Fruit fly (Drosophila melanogaster) Kc167 (cell line): ENCODE results near the gene CG14613.

Experiments
- Myc ChIP-seq: fragments of >200 bp; optimal IDR thresholded peaks from 2 replicates; lab custom pipeline; 2017; ENCODE audit warnings: missing external identifiers
- Sin3A ChIP-seq: fragments of >200 bp; optimal IDR thresholded peaks from 2 replicates; lab custom pipeline; 2018; ENCODE audit warnings: missing external identifiers
- h ChIP-seq: fragments of >200 bp; optimal IDR thresholded peaks from 3 replicates; lab custom pipeline; 2018; ENCODE audit warnings: missing external identifiers
- insv ChIP-seq: fragments of >200 bp; optimal IDR thresholded peaks from 3 replicates; lab custom pipeline; 2018; ENCODE audit warnings: missing external identifiers
- psq ChIP-seq: fragments of >200 bp; optimal IDR thresholded peaks from 2 replicates; lab custom pipeline; 2017; ENCODE audit warnings: missing external identifiers
- ttk ChIP-seq: sonication (Bioruptor generic); optimal IDR thresholded peaks from 2 replicates; lab custom pipeline; 2017; ENCODE audit warnings: missing external identifiers

The CG14613 gene

DNA sequence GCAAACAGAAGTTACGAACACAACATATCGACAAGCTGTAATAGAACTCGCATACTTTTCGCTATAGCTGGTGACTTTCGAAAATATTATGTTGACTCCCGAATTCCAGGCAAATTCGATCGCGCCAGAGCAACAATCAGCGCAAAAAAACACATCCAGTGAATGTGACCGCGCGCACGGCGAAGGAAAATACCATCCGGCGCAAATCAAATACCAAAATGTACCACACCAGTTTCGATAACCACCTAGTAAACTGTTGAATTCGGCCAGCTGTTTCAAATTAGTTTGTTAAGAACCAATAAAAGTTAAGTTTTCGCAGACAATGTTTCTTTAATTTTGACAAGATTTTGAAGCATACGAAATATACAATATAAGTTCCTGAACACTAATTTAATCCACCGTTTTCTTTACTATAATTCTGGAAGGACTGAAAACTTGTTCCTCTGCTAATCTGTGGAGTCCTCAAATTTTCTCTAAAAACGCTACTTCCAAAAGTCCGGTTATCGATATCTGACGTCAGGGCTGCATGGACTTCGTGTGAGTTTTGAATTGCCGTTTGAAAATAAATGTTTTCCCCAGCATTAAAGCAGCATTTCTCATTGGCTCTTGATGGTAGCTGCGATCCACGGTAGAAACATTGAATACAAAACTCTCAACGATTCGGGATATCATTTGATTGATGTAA lies 10.2 kb upstream of the CG14613 start, which contains the start of the genes Cp110 and CG12576:
TSS of gene Cp110 (plus strand) at position 223 of the 685 bp plus-strand sequence.
TSS of gene CG12576 (minus strand) at position 498 of the 685 bp plus-strand sequence.
- TF ChIP-seq insv (no peak), h (lab: Kevin White, UChicago) (no peak), Myc (lab: Kevin White, UChicago) (no peak), Sin3A (lab: Kevin White, UChicago) (no peak), ttk (no peak), psq (lab: Kevin White, UChicago) (no peak)

- TF ChIP-seq ttk, result no peak
- TF ChIP-seq Myc (lab: Kevin White, UChicago), result no peak
Measured at dm6 chrX:22481131-22481530, 9.3 kb upstream of the CG14613 start.

DNA sequence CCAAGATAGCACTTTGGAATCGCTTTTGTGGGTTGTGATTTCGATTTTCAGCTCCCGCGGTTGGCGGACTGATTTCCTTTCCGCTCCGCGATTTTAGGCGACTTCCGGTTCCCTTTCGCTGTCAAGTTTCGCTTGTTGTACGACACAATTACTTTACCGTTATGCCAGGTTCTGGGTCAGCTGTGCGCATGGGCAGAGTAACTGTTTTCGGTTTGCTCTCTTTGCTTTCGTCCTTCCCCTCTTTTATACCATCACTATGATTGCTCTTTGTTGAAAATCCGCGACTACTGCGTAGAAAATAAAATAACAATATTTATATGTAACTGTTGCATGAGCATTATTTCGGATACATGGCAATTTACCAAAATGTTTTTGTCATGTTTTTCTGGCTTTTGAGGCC lies 8.8 kb upstream of the CG14613 start:
- no peak for TF ChIP-seq h (lab: Kevin White, UChicago)
- no peak for TF ChIP-seq psq (lab: Kevin White, UChicago)
- no peak for TF ChIP-seq Sin3A (lab: Kevin White, UChicago)
- no peak for TF ChIP-seq ttk
- no peak for TF ChIP-seq Myc (lab: Kevin White, UChicago)
- no peak for TF ChIP-seq insv

DNA sequence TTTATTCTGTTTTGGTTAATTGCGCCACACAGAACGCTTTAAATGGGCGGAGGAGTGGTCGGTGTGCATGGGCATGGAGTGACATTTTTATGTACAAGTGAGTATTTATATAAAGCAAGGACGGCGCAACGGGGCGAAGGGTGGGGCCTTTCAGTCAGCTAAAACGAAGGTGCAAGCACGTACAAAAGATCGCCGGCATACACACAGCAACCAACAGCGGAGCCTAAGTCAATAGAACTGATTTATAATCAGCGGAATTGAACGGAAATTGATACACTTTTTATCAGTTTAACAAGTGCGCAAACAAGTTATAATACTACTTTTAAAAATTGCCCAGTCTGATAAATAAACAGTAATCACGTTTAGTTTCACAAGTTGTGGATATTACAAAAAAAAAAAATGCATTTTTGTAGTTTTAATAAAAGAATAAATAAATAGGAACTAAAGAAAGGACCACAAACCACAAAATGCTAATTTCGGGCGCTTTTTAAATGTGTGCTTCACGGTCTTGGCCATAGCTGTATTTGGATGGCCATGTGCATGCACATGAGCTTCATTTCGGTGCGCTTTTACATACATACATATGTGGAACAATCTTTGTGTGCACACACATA lies 7.5 kb upstream of the CG14613 start:
- TF ChIP-seq Sin3A (lab: Kevin White, UChicago), result no peak
- TF ChIP-seq Myc (lab: Kevin White, UChicago), result no peak
- no peak for TF ChIP-seq insv
- TF ChIP-seq ttk, result no peak
- no peak for TF ChIP-seq psq (lab: Kevin White, UChicago)
- no peak for TF ChIP-seq h (lab: Kevin White, UChicago)

DNA sequence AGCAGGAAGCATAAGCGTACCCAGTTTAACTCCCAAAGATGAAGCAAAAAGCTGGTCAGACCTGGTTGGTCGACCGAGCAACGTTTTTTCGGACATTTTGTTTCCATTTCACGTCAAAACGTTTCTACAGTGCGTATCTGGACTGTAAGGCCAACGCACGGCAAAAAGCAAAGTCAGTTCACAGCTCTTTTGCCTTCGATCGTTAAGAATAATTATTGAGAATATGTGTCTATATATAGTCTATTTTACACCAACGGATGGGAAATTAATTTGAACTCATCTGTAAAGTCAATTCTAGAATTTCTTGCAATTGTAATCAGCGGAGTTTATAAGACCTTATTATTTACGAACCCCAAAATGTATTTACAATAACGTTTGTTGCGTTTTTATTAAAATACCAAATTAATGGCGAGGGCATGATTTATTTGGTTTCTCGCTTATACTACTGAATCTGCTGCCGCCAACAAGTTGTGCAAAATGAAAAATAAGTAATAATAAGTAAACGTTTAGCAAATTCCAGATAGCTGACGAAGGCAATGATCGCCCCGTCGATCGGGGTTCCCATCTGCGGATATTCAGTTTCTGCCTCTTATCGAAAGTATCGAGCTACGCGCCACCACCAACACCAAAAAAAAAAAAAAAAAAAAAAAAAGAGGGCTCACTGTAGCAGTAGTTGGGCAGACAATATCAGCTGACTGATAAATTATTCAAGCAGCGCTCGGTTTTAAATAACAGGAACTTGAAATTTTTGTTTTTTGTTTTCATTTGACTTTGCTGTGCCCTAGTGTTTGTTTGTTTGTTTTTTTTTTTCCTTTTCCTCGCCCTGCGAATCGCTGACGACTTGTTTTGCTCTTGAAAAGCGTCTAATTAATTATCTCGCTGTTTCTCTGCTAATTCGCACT lies 6.1 kb upstream of the CG14613 start:
- no peak for TF ChIP-seq h (lab: Kevin White, UChicago)
- no peak for TF ChIP-seq Myc (lab: Kevin White, UChicago)
- no peak for TF ChIP-seq Sin3A (lab: Kevin White, UChicago)
- no peak for TF ChIP-seq ttk
- TF ChIP-seq insv, result no peak
- no peak for TF ChIP-seq psq (lab: Kevin White, UChicago)

DNA sequence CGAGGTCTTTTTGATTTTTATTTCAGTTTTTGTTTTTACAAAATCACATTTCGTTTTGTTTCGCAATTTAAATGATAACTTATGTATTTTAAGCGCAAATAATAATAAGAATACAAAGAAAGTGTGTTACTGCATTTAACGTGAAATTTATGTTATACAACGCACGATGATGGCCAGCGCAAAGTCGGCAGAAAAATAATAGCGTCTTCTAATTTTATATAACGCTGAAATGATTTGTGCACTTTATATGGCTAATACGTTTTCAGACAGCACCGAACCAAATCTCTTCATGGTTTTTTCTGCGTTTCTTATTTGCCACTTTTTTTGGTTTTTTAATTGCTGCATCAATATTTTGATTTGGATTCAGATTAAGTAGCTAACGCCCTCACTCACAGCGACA lies 3.1 kb upstream of the CG14613 start:
- TF ChIP-seq Myc (lab: Kevin White, UChicago) (no peak), psq (lab: Kevin White, UChicago) (no peak), Sin3A (lab: Kevin White, UChicago) (no peak), h (lab: Kevin White, UChicago) (no peak)

DNA sequence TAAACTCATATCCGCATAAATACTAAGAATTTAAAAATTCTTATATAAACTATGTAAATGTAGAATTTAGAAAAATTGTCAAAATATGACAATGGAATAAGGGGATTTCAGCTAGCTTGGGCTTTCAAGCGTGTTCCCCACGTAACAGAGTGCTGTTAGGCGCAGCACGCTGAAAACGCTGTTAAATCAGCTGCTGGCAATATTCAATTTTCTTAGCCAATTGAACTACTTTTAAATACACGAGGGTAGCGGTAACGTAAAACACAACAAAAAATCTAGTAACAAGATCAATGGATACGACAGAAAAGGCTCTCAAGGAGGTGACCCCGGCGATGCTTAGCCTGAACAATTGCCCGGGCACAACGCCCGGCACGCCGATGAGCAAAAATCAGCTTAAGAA lies 1.7 kb upstream of the CG14613 start, which contains the start of gene CG14618:
TSS of gene CG14618 (plus strand) at position 179 of the 400 bp plus-strand sequence.
- TF ChIP-seq h (lab: Kevin White, UChicago) (no peak), Sin3A (lab: Kevin White, UChicago) (no peak), psq (lab: Kevin White, UChicago) (no peak), ttk (no peak), Myc (lab: Kevin White, UChicago) (no peak), insv (no peak)

DNA sequence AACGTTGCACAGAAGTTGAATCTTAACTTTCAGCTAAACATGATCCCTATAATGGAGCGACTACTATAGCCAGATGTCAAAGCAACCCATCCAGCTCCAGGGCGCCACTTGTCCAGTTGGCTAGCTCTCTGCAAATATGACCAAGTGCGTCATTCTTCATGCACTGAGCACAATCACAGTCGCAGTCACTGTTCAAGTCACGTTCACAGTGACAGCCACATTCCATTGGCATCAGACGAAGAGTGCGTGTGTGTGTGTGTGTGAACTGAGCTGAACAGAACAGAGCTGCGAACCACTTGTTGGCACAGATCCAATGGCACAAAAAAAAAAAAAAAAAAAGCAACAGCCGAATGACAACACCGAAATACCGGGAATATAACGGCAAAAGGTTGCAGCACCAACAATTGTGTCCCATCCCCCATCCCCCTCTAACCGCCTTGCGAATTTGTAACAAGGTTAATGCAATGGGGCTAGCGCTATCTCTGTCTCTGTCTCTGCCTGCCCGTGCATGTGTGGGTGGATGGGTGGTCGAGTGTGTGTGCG lies 10.5 kb downstream of the CG14613 start:
- TF ChIP-seq ttk (no peak), psq (lab: Kevin White, UChicago) (no peak), Myc (lab: Kevin White, UChicago) (no peak), Sin3A (lab: Kevin White, UChicago) (no peak), insv (no peak), h (lab: Kevin White, UChicago) (no peak)

- TF ChIP-seq insv (no peak), h (lab: Kevin White, UChicago) (no peak), ttk (no peak), Myc (lab: Kevin White, UChicago) (no peak), psq (lab: Kevin White, UChicago) (no peak), Sin3A (lab: Kevin White, UChicago) (no peak)
Measured at dm6 chrX:22456180-22456948, 15.5 kb downstream of the CG14613 start.

DNA sequence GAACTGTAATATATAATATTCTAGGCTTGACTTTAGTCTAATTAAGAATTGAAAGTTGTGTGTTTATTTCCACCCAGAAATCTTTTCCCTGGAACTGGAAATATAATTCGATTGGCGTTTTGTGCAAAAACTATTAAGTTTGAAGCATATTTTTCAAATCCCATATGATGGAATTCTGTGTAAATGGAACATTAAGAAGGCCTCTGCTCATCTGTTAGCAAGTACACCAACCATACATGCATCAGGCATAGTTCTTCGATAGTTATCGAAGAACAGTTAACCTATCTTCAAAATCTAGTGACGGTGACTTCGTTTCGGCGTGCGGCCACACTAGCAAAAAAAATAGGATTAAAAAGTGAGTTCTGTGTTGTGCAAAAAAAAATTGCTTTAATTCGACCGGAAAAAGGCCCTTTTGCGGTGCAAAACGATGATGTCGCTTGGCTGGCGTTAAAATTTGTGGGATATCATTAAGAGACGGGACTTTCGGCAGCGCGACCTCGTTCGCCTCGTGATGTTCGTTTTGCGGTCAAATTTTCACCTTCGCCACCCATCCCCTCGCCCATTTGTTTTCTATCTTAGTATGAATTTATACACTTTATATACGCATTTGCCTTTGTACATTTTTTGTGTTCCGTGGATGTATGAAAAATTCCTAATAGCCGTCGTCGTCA lies 16.2 kb downstream of the CG14613 start, which contains the start of gene Usp2:
TSS of gene Usp2 (plus strand) at position 295 of the 671 bp plus-strand sequence.
- no peak for TF ChIP-seq psq (lab: Kevin White, UChicago)
- no peak for TF ChIP-seq insv
- TF ChIP-seq h (lab: Kevin White, UChicago), result no peak
- TF ChIP-seq ttk, result no peak
- no peak for TF ChIP-seq Myc (lab: Kevin White, UChicago)
- no peak for TF ChIP-seq Sin3A (lab: Kevin White, UChicago)
